Worm (Caenorhabditis elegans) whole organism, mixed stage, embryonic: ENCODE data around the gene F44G4.3.

ENCODE experiments used
- M03D4.4 ChIP-seq: sonication (generic microtip); optimal IDR thresholded peaks from 2 replicates; lab custom pipeline; 2017; ENCODE audit warnings: mild to moderate bottlenecking, missing genetic modification characterization, missing compliant biosample characterization
- bed-3 ChIP-seq: fragments of 200-800 bp; sonication (Bioruptor generic); optimal IDR thresholded peaks from 3 replicates; lab custom pipeline; 2018; ENCODE audit warnings: mild to moderate bottlenecking, missing genetic modification characterization, moderate library complexity, missing compliant biosample characterization
- blmp-1 ChIP-seq: fragments of 150-350 bp; optimal IDR thresholded peaks from 2 replicates; lab custom pipeline; 2014; ENCODE audit warnings: missing biosample characterization, missing genetic modification characterization
- ceh-39 ChIP-seq: fragments of 150-350 bp; optimal IDR thresholded peaks from 2 replicates; lab custom pipeline; 2014; ENCODE audit warnings: missing biosample characterization, missing genetic modification characterization
- ceh-43 ChIP-seq: fragments of 200-800 bp; sonication (Bioruptor generic); optimal IDR thresholded peaks from 2 replicates; lab custom pipeline; 2018; ENCODE audit warnings: mild to moderate bottlenecking, missing genetic modification characterization, moderate library complexity, missing compliant biosample characterization
- ceh-83 ChIP-seq: fragments of 200-800 bp; sonication (Bioruptor generic); optimal IDR thresholded peaks from 2 replicates; lab custom pipeline; 2018; ENCODE audit warnings: mild to moderate bottlenecking, missing genetic modification characterization, missing compliant biosample characterization
- cnd-1 ChIP-seq: fragments of 200-800 bp; sonication (Bioruptor generic); optimal IDR thresholded peaks from 2 replicates; lab custom pipeline; 2018; ENCODE audit warnings: mild to moderate bottlenecking, missing genetic modification characterization, missing compliant biosample characterization
- drap-1 ChIP-seq: fragments of 200-800 bp; sonication (Bioruptor generic); optimal IDR thresholded peaks from 3 replicates; lab custom pipeline; 2018; ENCODE audit warnings: mild to moderate bottlenecking, missing genetic modification characterization, missing compliant biosample characterization
- elt-1 ChIP-seq: sonication (generic microtip); optimal IDR thresholded peaks from 2 replicates; lab custom pipeline; 2017; ENCODE audit warnings: missing genetic modification characterization, mild to moderate bottlenecking, missing compliant biosample characterization, antibody characterized with exemption, moderate library complexity, borderline replicate concordance; ENCODE audit not compliant: insufficient read depth
- elt-3 ChIP-seq: fragments of 150-350 bp; optimal IDR thresholded peaks from 2 replicates; lab custom pipeline; 2014; ENCODE audit warnings: missing biosample characterization, missing genetic modification characterization
- flh-1 ChIP-seq: fragments of 200-800 bp; sonication (Bioruptor generic); optimal IDR thresholded peaks from 2 replicates; lab custom pipeline; 2018; ENCODE audit warnings: mild to moderate bottlenecking, missing genetic modification characterization, moderate library complexity, missing compliant biosample characterization
- ham-2 ChIP-seq: fragments of 200-800 bp; sonication (Bioruptor generic); optimal IDR thresholded peaks from 2 replicates; lab custom pipeline; 2018; ENCODE audit warnings: mild to moderate bottlenecking, missing genetic modification characterization, missing compliant biosample characterization
- hlh-1 ChIP-seq: fragments of 150-350 bp; optimal IDR thresholded peaks from 2 replicates; lab custom pipeline; 2014; ENCODE audit warnings: missing biosample characterization, missing genetic modification reagents, missing genetic modification characterization
- lin-13 ChIP-seq: fragments of 150-350 bp; optimal IDR thresholded peaks from 2 replicates; lab custom pipeline; 2014; ENCODE audit warnings: missing biosample characterization, missing genetic modification characterization
- lin-32 ChIP-seq: fragments of 200-800 bp; sonication (Bioruptor generic); optimal IDR thresholded peaks from 2 replicates; lab custom pipeline; 2018; ENCODE audit warnings: mild to moderate bottlenecking, missing genetic modification characterization, missing compliant biosample characterization
- lsy-2 ChIP-seq: fragments of 150-350 bp; optimal IDR thresholded peaks from 2 replicates; lab custom pipeline; 2014; ENCODE audit warnings: missing biosample characterization, missing genetic modification characterization
- mab-5 ChIP-seq: fragments of 150-350 bp; optimal IDR thresholded peaks from 2 replicates; lab custom pipeline; 2014; ENCODE audit warnings: missing biosample characterization, missing genetic modification characterization
- mep-1 ChIP-seq: fragments of 150-350 bp; optimal IDR thresholded peaks from 2 replicates; lab custom pipeline; 2017; ENCODE audit warnings: missing biosample characterization, missing genetic modification reagents, missing genetic modification characterization, inconsistent platforms
- mls-2 ChIP-seq: sonication (generic microtip); optimal IDR thresholded peaks from 2 replicates; lab custom pipeline; 2016; ENCODE audit warnings: mild to moderate bottlenecking, missing genetic modification characterization, moderate library complexity, missing compliant biosample characterization
- nhr-12 ChIP-seq: fragments of 150-350 bp; optimal IDR thresholded peaks from 2 replicates; lab custom pipeline; 2014; ENCODE audit warnings: missing biosample characterization, missing genetic modification characterization
- nhr-2 ChIP-seq: fragments of 150-350 bp; optimal IDR thresholded peaks from 2 replicates; lab custom pipeline; 2014; ENCODE audit warnings: missing biosample characterization, missing genetic modification characterization
- nhr-237 ChIP-seq: fragments of 150-350 bp; optimal IDR thresholded peaks from 2 replicates; lab custom pipeline; 2014; ENCODE audit warnings: missing biosample characterization, missing genetic modification characterization
- pha-4 ChIP-seq: fragments of 150-350 bp; optimal IDR thresholded peaks from 2 replicates; lab custom pipeline; 2018; ENCODE audit warnings: missing biosample characterization, missing genetic modification reagents, missing genetic modification characterization
- sem-2 ChIP-seq: fragments of 200-800 bp; sonication (Bioruptor generic); optimal IDR thresholded peaks from 2 replicates; lab custom pipeline; 2018; ENCODE audit warnings: mild to moderate bottlenecking, missing genetic modification characterization, missing compliant biosample characterization
- snpc-4 ChIP-seq: fragments of 150-350 bp; optimal IDR thresholded peaks from 2 replicates; lab custom pipeline; 2014; ENCODE audit warnings: missing biosample characterization, missing genetic modification characterization
- sptf-1 ChIP-seq: sonication (generic microtip); optimal IDR thresholded peaks from 2 replicates; lab custom pipeline; 2017; ENCODE audit warnings: mild to moderate bottlenecking, missing genetic modification characterization, moderate library complexity, missing compliant biosample characterization
- tbx-8 ChIP-seq: fragments of 200-800 bp; sonication (Bioruptor generic); optimal IDR thresholded peaks from 2 replicates; lab custom pipeline; 2018; ENCODE audit warnings: mild to moderate bottlenecking, missing genetic modification characterization, moderate library complexity, missing compliant biosample characterization
- unc-120 ChIP-seq: sonication (generic microtip); optimal IDR thresholded peaks from 2 replicates; lab custom pipeline; 2017; ENCODE audit warnings: missing genetic modification characterization, missing compliant biosample characterization; ENCODE audit not compliant: poor library complexity, severe bottlenecking
- unc-39 ChIP-seq: fragments of 150-350 bp; optimal IDR thresholded peaks from 2 replicates; lab custom pipeline; 2014; ENCODE audit warnings: missing biosample characterization, missing genetic modification characterization
- unc-62 ChIP-seq: fragments of 150-350 bp; optimal IDR thresholded peaks from 2 replicates; lab custom pipeline; 2014; ENCODE audit warnings: missing biosample characterization, missing genetic modification reagents, missing genetic modification characterization
- zip-8 ChIP-seq: fragments of 150-350 bp; optimal IDR thresholded peaks from 2 replicates; lab custom pipeline; 2014; ENCODE audit warnings: missing biosample characterization, missing genetic modification characterization
- ztf-11 ChIP-seq: fragments of 150-350 bp; optimal IDR thresholded peaks from 2 replicates; lab custom pipeline; 2014; ENCODE audit warnings: missing biosample characterization, missing genetic modification characterization

Gene F44G4.3

DNA sequence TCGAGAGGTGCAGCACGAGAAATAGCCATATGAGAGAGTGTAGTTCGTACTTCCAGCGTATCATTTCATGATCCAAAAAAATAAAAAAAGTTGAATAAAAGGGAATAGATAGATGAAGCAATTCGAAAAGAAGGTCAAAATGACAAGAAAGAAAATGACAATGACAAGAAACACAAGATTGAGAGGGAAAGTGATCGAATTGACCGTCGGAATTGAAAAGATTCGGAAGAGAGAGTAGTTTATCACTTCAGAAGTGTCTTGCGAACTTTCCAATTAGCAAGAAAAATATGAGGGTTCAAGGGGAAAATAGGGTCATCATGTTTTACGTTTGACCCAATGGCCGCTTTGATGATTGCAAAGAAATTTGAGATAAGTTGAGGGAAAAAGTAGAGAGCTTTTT is 22.2 kb upstream of the F44G4.3 start, which contains the start of gene dep-1:
TSS of gene dep-1 (minus strand) at position 95 of the 400 bp plus-strand sequence.
- TF ChIP-seq elt-3 (tag; lab: Kevin White, UChicago) (no peak), ceh-83 (GFP tag; lab: Kevin White, UChicago) (no peak), nhr-2 (no peak), zip-8 (tag; lab: Kevin White, UChicago) (no peak), elt-1 (tag; lab: Kevin White, UChicago) (no peak), sem-2 (GFP tag; lab: Kevin White, UChicago) (no peak)

DNA sequence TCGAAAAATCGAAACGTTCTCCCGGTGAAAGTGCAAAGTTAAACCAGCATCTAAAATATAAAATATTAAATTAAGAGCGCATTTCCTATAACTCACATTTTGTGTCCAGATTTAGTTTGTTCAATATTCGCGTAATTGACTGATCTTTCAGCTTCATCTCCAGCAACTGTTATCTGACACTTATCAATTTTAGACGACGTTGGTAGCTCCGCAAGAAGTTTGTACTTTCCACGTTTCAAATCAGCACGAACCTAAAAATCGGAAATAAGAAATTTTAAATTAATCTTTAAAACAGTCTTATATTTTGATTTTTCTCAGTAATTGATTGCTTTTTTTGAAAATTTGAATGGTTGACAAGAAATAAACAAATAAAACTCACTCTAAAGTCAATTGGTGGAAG is 20.2 kb upstream of the F44G4.3 start:
- TF ChIP-seq cnd-1 (tag; lab: Kevin White, UChicago) = no peak
- no peak for TF ChIP-seq mep-1 (tag; lab: Kevin White, UChicago)
- no peak for TF ChIP-seq nhr-12 (tag; lab: Kevin White, UChicago)
- no peak for TF ChIP-seq tbx-8 (GFP tag; lab: Kevin White, UChicago)
- TF ChIP-seq nhr-2 = no peak
- no peak for TF ChIP-seq ceh-39 (tag; lab: Kevin White, UChicago)
- no peak for TF ChIP-seq M03D4.4 (tag; lab: Kevin White, UChicago)
- no peak for TF ChIP-seq lin-13 (tag; lab: Kevin White, UChicago)
- no peak for TF ChIP-seq ztf-11 (tag; lab: Kevin White, UChicago)

DNA sequence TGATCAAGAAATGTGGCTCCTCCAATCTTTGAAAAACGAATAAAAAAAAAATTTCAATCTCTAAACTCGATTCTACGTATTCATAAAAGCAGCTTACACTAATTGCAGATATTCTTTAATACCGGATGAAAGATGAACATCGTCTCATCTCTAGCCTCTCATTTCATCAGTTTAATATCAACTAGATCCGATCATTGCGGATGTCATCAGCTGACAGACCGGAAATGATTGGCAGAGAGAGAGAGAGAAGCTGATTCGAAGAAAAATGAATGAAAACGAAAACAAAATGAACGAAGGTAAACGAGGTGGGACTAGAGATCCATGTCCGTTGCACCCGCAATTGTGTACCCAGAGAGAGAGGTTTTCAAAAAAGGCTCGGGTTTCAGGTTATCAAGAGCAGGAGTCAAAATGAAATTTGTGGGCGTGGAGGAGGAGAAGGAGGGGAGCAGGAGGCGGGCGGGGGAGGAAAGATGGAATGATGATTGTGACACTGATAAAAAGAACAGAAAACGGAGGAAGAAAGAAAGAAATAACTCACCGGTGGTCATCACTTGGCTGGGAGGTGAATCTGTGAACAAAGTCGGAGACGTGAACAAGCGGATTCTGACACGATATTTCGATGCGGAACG is 17.5 kb upstream of the F44G4.3 start:
- peak; percentile 73 for TF ChIP-seq hlh-1 (tag; lab: Kevin White, UChicago)
- peak; percentile 74 for TF ChIP-seq unc-62 (GFP tag; lab: Kevin White, UChicago)
- TF ChIP-seq unc-120 (tag; lab: Kevin White, UChicago) = peak; percentile 33
- no peak for TF ChIP-seq blmp-1 (tag; lab: Kevin White, UChicago)

DNA sequence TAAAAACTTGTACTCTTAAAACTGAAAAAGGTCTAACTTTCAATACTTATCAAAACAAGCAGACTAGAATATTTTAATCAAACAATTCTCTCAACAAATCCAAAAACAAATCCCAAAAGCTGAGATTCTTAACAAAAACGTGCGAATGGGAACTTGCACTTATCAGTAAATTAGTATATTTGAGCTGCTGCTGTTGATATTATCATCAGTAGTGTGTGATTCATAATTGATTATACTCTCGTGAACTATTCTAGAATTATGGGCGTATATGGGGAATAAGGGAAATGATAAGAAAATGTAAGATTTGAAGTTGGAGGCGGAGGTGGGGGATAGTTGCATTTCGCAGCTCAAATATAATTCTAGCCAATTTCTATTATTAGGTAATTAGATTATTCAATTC is 16.7 kb upstream of the F44G4.3 start:
- no peak for TF ChIP-seq snpc-4 (tag; lab: Kevin White, UChicago)
- TF ChIP-seq ceh-39 (tag; lab: Kevin White, UChicago) = no peak
- no peak for TF ChIP-seq ham-2 (GFP tag; lab: Kevin White, UChicago)
- no peak for TF ChIP-seq nhr-12 (tag; lab: Kevin White, UChicago)
- no peak for TF ChIP-seq ceh-43 (GFP tag; lab: Kevin White, UChicago)
- TF ChIP-seq tbx-8 (GFP tag; lab: Kevin White, UChicago) = no peak
- no peak for TF ChIP-seq sem-2 (GFP tag; lab: Kevin White, UChicago)
- TF ChIP-seq unc-39 (tag; lab: Kevin White, UChicago) = no peak
- no peak for TF ChIP-seq lin-13 (tag; lab: Kevin White, UChicago)
- no peak for TF ChIP-seq ztf-11 (tag; lab: Kevin White, UChicago)
- no peak for TF ChIP-seq flh-1
- TF ChIP-seq blmp-1 (tag; lab: Kevin White, UChicago) = no peak
- no peak for TF ChIP-seq lin-32 (GFP tag; lab: Kevin White, UChicago)
- TF ChIP-seq pha-4 (tag; lab: Kevin White, UChicago) = no peak
- TF ChIP-seq cnd-1 (tag; lab: Kevin White, UChicago) = no peak
- no peak for TF ChIP-seq unc-62 (GFP tag; lab: Kevin White, UChicago)
- no peak for TF ChIP-seq zip-8 (tag; lab: Kevin White, UChicago)
- TF ChIP-seq, all 35 proteins: peak for 0

DNA sequence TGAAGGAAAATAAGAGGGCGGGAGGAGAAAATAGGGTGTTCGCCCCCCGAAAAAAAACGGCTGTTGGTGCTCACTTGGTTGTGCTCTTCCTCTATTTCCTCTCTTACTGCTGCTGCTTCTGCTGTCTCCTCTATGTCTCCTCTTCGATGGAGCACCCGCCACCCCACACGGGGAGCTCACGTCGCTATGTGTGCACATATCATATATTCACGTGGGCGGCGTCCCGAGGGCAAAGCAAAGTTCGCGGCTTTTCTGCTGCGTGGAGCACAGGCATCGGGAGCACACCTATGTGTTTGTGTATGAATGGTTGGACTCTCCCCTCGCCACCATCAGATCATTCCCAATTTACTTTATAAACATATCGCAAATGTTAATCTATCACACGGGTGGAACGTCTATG is 15.9 kb upstream of the F44G4.3 start:
- TF ChIP-seq bed-3 (GFP tag; lab: Kevin White, UChicago) (no peak), elt-3 (tag; lab: Kevin White, UChicago) (no peak), ceh-83 (GFP tag; lab: Kevin White, UChicago) (no peak), mab-5 (tag; lab: Kevin White, UChicago) (no peak), mls-2 (tag; lab: Kevin White, UChicago) (no peak), snpc-4 (tag; lab: Kevin White, UChicago) (no peak), tbx-8 (GFP tag; lab: Kevin White, UChicago) (no peak), unc-120 (tag; lab: Kevin White, UChicago) (peak; percentile 48), nhr-237 (tag; lab: Kevin White, UChicago) (no peak), lsy-2 (tag; lab: Kevin White, UChicago) (no peak), lin-13 (tag; lab: Kevin White, UChicago) (no peak), sem-2 (GFP tag; lab: Kevin White, UChicago) (no peak), hlh-1 (tag; lab: Kevin White, UChicago) (peak; percentile 14), drap-1 (GFP tag; lab: Kevin White, UChicago) (peak; percentile 36), ceh-43 (GFP tag; lab: Kevin White, UChicago) (no peak), lin-32 (GFP tag; lab: Kevin White, UChicago) (no peak), mep-1 (tag; lab: Kevin White, UChicago) (no peak), nhr-2 (no peak), sptf-1 (tag; lab: Kevin White, UChicago) (peak; percentile 62), M03D4.4 (tag; lab: Kevin White, UChicago) (no peak)
- TF ChIP-seq, all 35 proteins: peak for 4
